Fruit fly (Drosophila melanogaster) whole organism, embryonic: ENCODE results near the gene CG34293.

Experiments
- Adf1 ChIP-seq: fragments of 200-800 bp; sonication (Bioruptor generic); IDR thresholded peaks from 2 replicates; pipeline ENCODE4 v1.3.6; 2022; ENCODE audit warnings: missing biosample characterization, missing genetic modification characterization
- B-H2 ChIP-seq: fragments of 200-800 bp; sonication (Bioruptor generic); optimal IDR thresholded peaks from 2 replicates; lab custom pipeline; 2018; ENCODE audit warnings: missing biosample characterization, mild to moderate bottlenecking, missing genetic modification characterization
- CG11560 ChIP-seq: fragments of 200-800 bp; sonication (Bioruptor generic); IDR thresholded peaks from 3 replicates; pipeline ENCODE4 v1.3.6; 2022; ENCODE audit warnings: missing biosample characterization, missing genetic modification characterization
- CG1233 ChIP-seq: fragments of 200-800 bp; sonication (Bioruptor generic); optimal IDR thresholded peaks from 4 replicates; lab custom pipeline; 2018; ENCODE audit warnings: missing biosample characterization, mild to moderate bottlenecking, missing genetic modification characterization
- CG12391 ChIP-seq: fragments of 200-800 bp; sonication (Bioruptor generic); optimal IDR thresholded peaks from 3 replicates; lab custom pipeline; 2018; ENCODE audit warnings: missing biosample characterization, mild to moderate bottlenecking, missing genetic modification characterization, moderate library complexity
- CG14860 ChIP-seq: fragments of 200-800 bp; sonication (Bioruptor generic); IDR thresholded peaks from 3 replicates; pipeline ENCODE4 v1.3.6; 2022; ENCODE audit warnings: missing biosample characterization, missing genetic modification characterization; ENCODE audit not compliant: partially characterized antibody
- CG18599 ChIP-seq: fragments of 200-800 bp; sonication (Bioruptor generic); optimal IDR thresholded peaks from 3 replicates; lab custom pipeline; 2017; ENCODE audit warnings: missing biosample characterization, missing genetic modification characterization, mild to moderate bottlenecking, moderate library complexity, missing genetic modification reagents
- CG2889 ChIP-seq: fragments of 200-800 bp; sonication (Bioruptor generic); IDR thresholded peaks from 3 replicates; pipeline ENCODE4 v1.3.6; 2022; ENCODE audit warnings: missing biosample characterization, missing genetic modification characterization
- CG33213 ChIP-seq: fragments of 200-800 bp; sonication (Bioruptor generic); optimal IDR thresholded peaks from 3 replicates; lab custom pipeline; 2016; ENCODE audit warnings: missing biosample characterization, missing genetic modification characterization
- CG4282 ChIP-seq: fragments of 200-800 bp; sonication (Bioruptor generic); optimal IDR thresholded peaks from 2 replicates; lab custom pipeline; 2016; ENCODE audit warnings: missing biosample characterization, missing genetic modification characterization
- CG4404 ChIP-seq: fragments of 200-800 bp; sonication (Bioruptor generic); IDR thresholded peaks from 2 replicates; pipeline ENCODE4 v1.3.6; 2022; ENCODE audit warnings: missing biosample characterization, missing genetic modification characterization
- CG4424 ChIP-seq: fragments of 200-800 bp; sonication (Bioruptor generic); optimal IDR thresholded peaks from 3 replicates; lab custom pipeline; 2016; ENCODE audit warnings: missing biosample characterization, missing genetic modification characterization
- CG4820 ChIP-seq: fragments of 200-800 bp; sonication (Bioruptor generic); optimal IDR thresholded peaks from 3 replicates; lab custom pipeline; 2016; ENCODE audit warnings: missing biosample characterization, missing genetic modification characterization
- CG7271 ChIP-seq: fragments of 200-800 bp; sonication (Bioruptor generic); optimal IDR thresholded peaks from 2 replicates; lab custom pipeline; 2018; ENCODE audit warnings: missing biosample characterization, mild to moderate bottlenecking, missing genetic modification characterization, moderate library complexity
- CG7745 ChIP-seq: fragments of 200-800 bp; sonication (Bioruptor generic); optimal IDR thresholded peaks from 2 replicates; lab custom pipeline; 2018; ENCODE audit warnings: missing biosample characterization, mild to moderate bottlenecking, missing genetic modification characterization, moderate library complexity
- CG7786 ChIP-seq: fragments of 200-800 bp; sonication (Bioruptor generic); optimal IDR thresholded peaks from 2 replicates; lab custom pipeline; 2016; ENCODE audit warnings: missing biosample characterization, missing genetic modification characterization
- CG8281 ChIP-seq: fragments of 200-800 bp; sonication (Bioruptor generic); optimal IDR thresholded peaks from 2 replicates; lab custom pipeline; 2018; ENCODE audit warnings: missing biosample characterization, mild to moderate bottlenecking, missing genetic modification characterization, moderate library complexity
- CG8290 ChIP-seq, 3 experiments: fragments of 200-800 bp; sonication (Bioruptor generic); optimal IDR thresholded peaks; 2 replicates each; lab custom pipeline; 2016 to 2019; ENCODE audit warnings: missing biosample characterization in 3 of 3, missing genetic modification characterization in 3 of 3, mild to moderate bottlenecking in 2 of 3, moderate library complexity in 1 of 3
- CG9437 ChIP-seq: fragments of 200-800 bp; sonication (Bioruptor generic); optimal IDR thresholded peaks from 2 replicates; lab custom pipeline; 2018; ENCODE audit warnings: missing biosample characterization, mild to moderate bottlenecking, missing genetic modification characterization
- CG9932 ChIP-seq: fragments of 200-800 bp; sonication (Bioruptor generic); IDR thresholded peaks from 2 replicates; pipeline ENCODE4 v1.3.6; 2022; ENCODE audit warnings: missing biosample characterization, missing genetic modification characterization
- CrebB ChIP-seq: fragments of 200-800 bp; sonication (Bioruptor generic); optimal IDR thresholded peaks from 3 replicates; lab custom pipeline; 2018; ENCODE audit warnings: missing biosample characterization, mild to moderate bottlenecking, missing genetic modification characterization
- D ChIP-seq, 2 experiments: fragments of 200-800 bp in 1 of 2; fragments of >200 bp in 1 of 2; sonication (Bioruptor generic) in 1 of 2; optimal IDR thresholded peaks; 2 replicates in 1 of 2; 3 replicates in 1 of 2; lab custom pipeline; 2017; ENCODE audit warnings: mild to moderate bottlenecking in 1 of 2, missing biosample characterization in 1 of 2, missing genetic modification characterization in 1 of 2, missing genetic modification reagents in 1 of 2
- Doc2 ChIP-seq: fragments of 200-800 bp; sonication (Bioruptor generic); IDR thresholded peaks from 2 replicates; pipeline ENCODE4 v1.3.6; 2022; ENCODE audit warnings: missing biosample characterization, missing genetic modification characterization
- ERR ChIP-seq: fragments of 200-800 bp; sonication (Bioruptor generic); optimal IDR thresholded peaks from 2 replicates; lab custom pipeline; 2016; ENCODE audit warnings: missing biosample characterization, missing genetic modification characterization
- Fer1 ChIP-seq: fragments of 200-800 bp; sonication (Bioruptor generic); optimal IDR thresholded peaks from 2 replicates; lab custom pipeline; 2017; ENCODE audit warnings: missing biosample characterization, mild to moderate bottlenecking, missing genetic modification characterization
- Hr39 ChIP-seq: fragments of >200 bp; optimal IDR thresholded peaks from 2 replicates; lab custom pipeline; 2017
- Hsf ChIP-seq: fragments of 200-800 bp; sonication (Bioruptor generic); optimal IDR thresholded peaks from 3 replicates; lab custom pipeline; 2016; ENCODE audit warnings: missing biosample characterization, missing genetic modification characterization
- Jarid2 ChIP-seq: fragments of 200-800 bp; sonication (Bioruptor generic); optimal IDR thresholded peaks from 3 replicates; lab custom pipeline; 2017; ENCODE audit warnings: mild to moderate bottlenecking, missing biosample characterization, missing genetic modification reagents, missing genetic modification characterization
- MESR4 ChIP-seq: fragments of 200-800 bp; sonication (Bioruptor generic); optimal IDR thresholded peaks from 2 replicates; lab custom pipeline; 2018; ENCODE audit warnings: missing biosample characterization, mild to moderate bottlenecking, missing genetic modification characterization, moderate library complexity
- NFAT ChIP-seq: fragments of 200-800 bp; sonication (Bioruptor generic); IDR thresholded peaks from 2 replicates; pipeline ENCODE4 v1.3.6; 2022; ENCODE audit warnings: missing biosample characterization, missing genetic modification characterization
- Oaz ChIP-seq: fragments of 200-800 bp; sonication (Bioruptor generic); IDR thresholded peaks from 2 replicates; pipeline ENCODE4 v1.3.6; 2022; ENCODE audit warnings: missing biosample characterization, missing genetic modification characterization
- Ptx1 ChIP-seq: fragments of 200-800 bp; sonication (Bioruptor generic); IDR thresholded peaks from 2 replicates; pipeline ENCODE4 v1.3.6; 2022; ENCODE audit warnings: missing biosample characterization, missing genetic modification characterization
- al ChIP-seq: fragments of 200-800 bp; sonication (Bioruptor generic); IDR thresholded peaks from 2 replicates; pipeline ENCODE4 v1.3.6; 2022; ENCODE audit warnings: missing biosample characterization, missing genetic modification characterization
- ara ChIP-seq: fragments of 200-800 bp; sonication (Bioruptor generic); IDR thresholded peaks from 2 replicates; pipeline ENCODE4 v1.3.6; 2022; ENCODE audit warnings: missing biosample characterization, missing genetic modification characterization
- chinmo ChIP-seq: fragments of 200-800 bp; sonication (Bioruptor generic); IDR thresholded peaks from 4 replicates; pipeline ENCODE4 v1.3.6; 2022; ENCODE audit warnings: missing biosample characterization, missing genetic modification characterization; ENCODE audit not compliant: partially characterized antibody
- fd64A ChIP-seq: fragments of 200-800 bp; sonication (Bioruptor generic); optimal IDR thresholded peaks from 3 replicates; lab custom pipeline; 2018; ENCODE audit warnings: missing biosample characterization, mild to moderate bottlenecking, missing genetic modification characterization
- ftz-f1 ChIP-seq: fragments of 200-800 bp; sonication (Bioruptor generic); optimal IDR thresholded peaks from 2 replicates; lab custom pipeline; 2016; ENCODE audit warnings: missing biosample characterization, missing genetic modification characterization
- jumu ChIP-seq: fragments of 200-800 bp; sonication (Bioruptor generic); optimal IDR thresholded peaks from 3 replicates; lab custom pipeline; 2016; ENCODE audit warnings: missing biosample characterization, missing genetic modification characterization
- klu ChIP-seq: fragments of 200-800 bp; sonication (Bioruptor generic); IDR thresholded peaks from 2 replicates; pipeline ENCODE4 v1.3.6; 2022; ENCODE audit warnings: missing biosample characterization, missing genetic modification characterization
- lab ChIP-seq: fragments of 200-800 bp; sonication (Bioruptor generic); optimal IDR thresholded peaks from 3 replicates; lab custom pipeline; 2017; ENCODE audit warnings: missing biosample characterization, missing genetic modification characterization, mild to moderate bottlenecking, moderate library complexity, missing genetic modification reagents
- pnt ChIP-seq: fragments of 200-800 bp; sonication (Bioruptor generic); optimal IDR thresholded peaks from 3 replicates; lab custom pipeline; 2016; ENCODE audit warnings: missing biosample characterization, missing genetic modification characterization
- prd ChIP-seq, 3 experiments: fragments of >200 bp in 2 of 3; fragments of 200-800 bp in 1 of 3; sonication (Bioruptor generic) in 1 of 3; optimal IDR thresholded peaks in 2 of 3; IDR thresholded peaks in 1 of 3; 2 replicates in 2 of 3; 3 replicates in 1 of 3; pipeline versions ENCODE4 v1.3.6 to Lab custom; 2017 to 2022; ENCODE audit warnings: missing biosample characterization in 1 of 3, missing genetic modification characterization in 1 of 3
- sd ChIP-seq: fragments of 200-800 bp; sonication (Bioruptor generic); optimal IDR thresholded peaks from 3 replicates; lab custom pipeline; 2018; ENCODE audit warnings: missing biosample characterization, mild to moderate bottlenecking, missing genetic modification characterization, moderate library complexity
- sr ChIP-seq: fragments of 200-800 bp; sonication (Bioruptor generic); IDR thresholded peaks from 3 replicates; pipeline ENCODE4 v1.3.6; 2022; ENCODE audit warnings: missing biosample characterization, missing genetic modification characterization
- ssp ChIP-seq: fragments of 200-800 bp; sonication (Bioruptor generic); IDR thresholded peaks from 2 replicates; pipeline ENCODE4 v1.3.6; 2022; ENCODE audit warnings: missing biosample characterization, missing genetic modification characterization
- tap ChIP-seq: fragments of 200-800 bp; optimal IDR thresholded peaks from 3 replicates; lab custom pipeline; 2019; ENCODE audit warnings: missing biosample characterization, mild to moderate bottlenecking, missing genetic modification characterization, moderate library complexity
- tll ChIP-seq, 2 experiments: fragments of 200-800 bp in 1 of 2; fragments of >200 bp in 1 of 2; sonication (Bioruptor generic) in 1 of 2; optimal IDR thresholded peaks; 2 replicates each; lab custom pipeline; 2017 to 2019; ENCODE audit warnings: missing biosample characterization in 2 of 2, missing genetic modification characterization in 2 of 2, mild to moderate bottlenecking in 1 of 2, moderate library complexity in 1 of 2
- toy ChIP-seq: fragments of 200-800 bp; sonication (Bioruptor generic); IDR thresholded peaks from 2 replicates; pipeline ENCODE4 v1.3.6; 2022; ENCODE audit warnings: missing biosample characterization, missing genetic modification characterization
- wdn ChIP-seq: fragments of 200-800 bp; sonication (Bioruptor generic); IDR thresholded peaks from 2 replicates; pipeline ENCODE4 v1.3.6; 2022; ENCODE audit warnings: missing biosample characterization, missing genetic modification characterization

CG34293 gene

dm6 chr3R:27130551-27131161, 34.7 kb downstream of the CG34293 start (continued):
- TF ChIP-seq CG1233 (GFP tag; lab: Kevin White, UChicago), result no peak
- TF ChIP-seq lab (GFP tag; lab: Kevin White, UChicago), result peak; percentile 11
- TF ChIP-seq jumu (GFP tag; lab: Kevin White, UChicago), result no peak
- TF ChIP-seq klu, result no peak
- TF ChIP-seq CG4820, result no peak
- no peak for TF ChIP-seq MESR4
- no peak for TF ChIP-seq CG11560 (tag; lab: Robert Waterston, UW)
- TF ChIP-seq CrebB (tag; lab: Kevin White, UChicago), result no peak
- no peak for TF ChIP-seq prd (optimal IDR thresholded peaks at IDR 0.05; lab: Kevin White, UChicago)
- no peak for TF ChIP-seq prd (GFP tag; IDR thresholded peaks at IDR 0.05; lab: Robert Waterston, UW)
- no peak for TF ChIP-seq al (GFP tag; lab: Robert Waterston, UW)
- TF ChIP-seq Doc2 (GFP tag; lab: Robert Waterston, UW), result no peak
- no peak for TF ChIP-seq wdn
- TF ChIP-seq ssp, result no peak
- no peak for TF ChIP-seq toy (GFP tag; lab: Robert Waterston, UW)
- no peak for TF ChIP-seq pnt (GFP tag; lab: Kevin White, UChicago)
- TF ChIP-seq CG8290 (GFP tag; optimal IDR thresholded peaks at IDR 0.05; lab: Kevin White, UChicago), result no peak
- peak in 1 of 2 experiments; percentile 22 for TF ChIP-seq CG8290 (tag; optimal IDR thresholded peaks at IDR 0.05; lab: Kevin White, UChicago)
- no peak for TF ChIP-seq CG4424 (GFP tag; lab: Kevin White, UChicago)
- no peak for TF ChIP-seq CG9437 (GFP tag; lab: Kevin White, UChicago)
- peak; percentile 81 for TF ChIP-seq sd
- no peak for TF ChIP-seq Jarid2 (GFP tag; lab: Kevin White, UChicago)
- TF ChIP-seq fd64A (GFP tag; lab: Kevin White, UChicago), result no peak
- TF ChIP-seq ara (GFP tag; lab: Robert Waterston, UW), result no peak
- TF ChIP-seq CG33213 (GFP tag; lab: Kevin White, UChicago), result no peak
- TF ChIP-seq D (optimal IDR thresholded peaks at IDR 0.05; lab: Kevin White, UChicago), result no peak
- no peak for TF ChIP-seq D (GFP tag; optimal IDR thresholded peaks at IDR 0.05; lab: Kevin White, UChicago)
- no peak for TF ChIP-seq Hr39 (lab: Kevin White, UChicago)
- TF ChIP-seq Oaz (GFP tag; lab: Robert Waterston, UW), result no peak
- no peak for TF ChIP-seq CG9932 (GFP tag; lab: Robert Waterston, UW)
- TF ChIP-seq tap (tag; lab: Kevin White, UChicago), result no peak
- TF ChIP-seq CG4404 (GFP tag; lab: Robert Waterston, UW), result no peak
- no peak for TF ChIP-seq Ptx1
- no peak for TF ChIP-seq tll (GFP tag; optimal IDR thresholded peaks at IDR 0.05; lab: Kevin White, UChicago)
- no peak for TF ChIP-seq CG7786
- no peak for TF ChIP-seq CG14860 (GFP tag; lab: Robert Waterston, UW)
- TF ChIP-seq Adf1 (GFP tag; lab: Robert Waterston, UW), result peak; percentile 36; the same call in 1 of the 2 replicates
- TF ChIP-seq CG4282 (GFP tag; lab: Kevin White, UChicago), result no peak
- TF ChIP-seq CG18599 (GFP tag; lab: Kevin White, UChicago), result no peak
- peak; percentile 63 for TF ChIP-seq ftz-f1 (GFP tag; lab: Kevin White, UChicago)
- TF ChIP-seq ERR (GFP tag; lab: Kevin White, UChicago), result no peak
- peak; percentile 38; the same call in 1 of the 2 replicates for TF ChIP-seq NFAT (GFP tag; lab: Robert Waterston, UW)
- no peak for TF ChIP-seq CG12391
- peak; percentile 4 for TF ChIP-seq B-H2 (GFP tag; lab: Kevin White, UChicago)
- no peak for TF ChIP-seq Fer1 (GFP tag; lab: Kevin White, UChicago)
- peak; percentile 60; the same call in 2 of the 4 replicates for TF ChIP-seq chinmo (GFP tag; lab: Robert Waterston, UW)
- TF ChIP-seq CG2889 (GFP tag; lab: Robert Waterston, UW), result no peak
- no peak for TF ChIP-seq CG8281 (tag; lab: Kevin White, UChicago)
- TF ChIP-seq Hsf (GFP tag; lab: Kevin White, UChicago), result no peak
- TF ChIP-seq CG7745 (tag; lab: Kevin White, UChicago), result no peak
- no peak for TF ChIP-seq CG7271 (tag; lab: Kevin White, UChicago)
- no peak for TF ChIP-seq sr (GFP tag; lab: Robert Waterston, UW)
